Worm (Caenorhabditis elegans): ENCODE data around the gene T07F12.2.

T07F12.2 gene

ce11 chrX:4861413-4861812 is 28.6 kb upstream of the T07F12.2 start:
- peak; percentile 37 for TF ChIP-seq nhr-25 (tag; optimal IDR thresholded peaks at IDR 0.05)
- peak; percentile 1 for TF ChIP-seq pha-4 (tag; optimal IDR thresholded peaks at IDR 0.05)
- no peak for TF ChIP-seq lin-39 (tag; optimal IDR thresholded peaks at IDR 0.05)
- peak; percentile 1 for TF ChIP-seq elt-2 (tag; optimal IDR thresholded peaks at IDR 0.05)
- no peak for TF ChIP-seq nhr-237 (tag; optimal IDR thresholded peaks at IDR 0.05)
- no peak for TF ChIP-seq lin-15B (tag; optimal IDR thresholded peaks at IDR 0.05)
- no peak for TF ChIP-seq nfya-1 (tag; optimal IDR thresholded peaks at IDR 0.05; ENCODE audit: insufficient read depth)
- TF ChIP-seq pqm-1 (tag; optimal IDR thresholded peaks at IDR 0.05): no peak
- TF ChIP-seq elt-1 (tag; optimal IDR thresholded peaks at IDR 0.05): peak; percentile 78
- TF ChIP-seq hmg-11 (tag; optimal IDR thresholded peaks at IDR 0.05): no peak

DNA sequence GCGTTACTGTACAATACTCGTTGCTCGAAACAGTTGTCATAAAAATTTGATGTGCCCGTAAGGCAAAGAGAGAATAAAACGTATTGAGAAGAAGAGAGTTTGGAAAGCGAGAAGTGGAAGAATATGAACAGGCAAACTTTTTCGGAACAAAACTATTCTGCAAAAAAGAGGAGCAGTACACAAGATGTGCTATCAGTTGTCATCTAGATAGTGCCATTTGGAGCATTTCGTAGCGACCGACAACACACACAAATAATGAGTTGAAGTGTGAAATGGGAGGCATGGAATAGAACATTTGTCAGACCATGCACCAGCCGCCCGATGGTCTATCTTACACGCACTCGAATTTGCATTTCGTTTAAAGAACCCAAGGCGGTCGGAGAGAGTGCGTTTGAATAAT is 28.0 kb upstream of the T07F12.2 start:
- TF ChIP-seq elt-1 (tag; optimal IDR thresholded peaks at IDR 0.05): no peak
- no peak for TF ChIP-seq ceh-16 (tag; optimal IDR thresholded peaks at IDR 0.05)
- peak; percentile 59 for TF ChIP-seq elt-2 (tag; optimal IDR thresholded peaks at IDR 0.05)
- TF ChIP-seq pqm-1 (tag; optimal IDR thresholded peaks at IDR 0.05): peak; percentile 27
- no peak for TF ChIP-seq hmg-11 (tag; optimal IDR thresholded peaks at IDR 0.05)
- TF ChIP-seq nhr-76 (tag; optimal IDR thresholded peaks at IDR 0.05): no peak
- no peak for TF ChIP-seq jun-1 (tag; optimal IDR thresholded peaks at IDR 0.05)
- TF ChIP-seq egl-5 (tag; optimal IDR thresholded peaks at IDR 0.05): no peak
- no peak for TF ChIP-seq fos-1 (tag; optimal IDR thresholded peaks at IDR 0.05)
- TF ChIP-seq lsy-12 (tag; optimal IDR thresholded peaks at IDR 0.05): no peak
- no peak for TF ChIP-seq nhr-25 (tag; optimal IDR thresholded peaks at IDR 0.05)
- no peak for TF ChIP-seq ceh-28 (tag; optimal IDR thresholded peaks at IDR 0.05)

- no peak for TF ChIP-seq nhr-76 (tag; optimal IDR thresholded peaks at IDR 0.05)
- TF ChIP-seq nhr-43 (tag; optimal IDR thresholded peaks at IDR 0.05; ENCODE audit: poor library complexity, severe bottlenecking): no peak
- TF ChIP-seq ceh-28 (tag; optimal IDR thresholded peaks at IDR 0.05): no peak
- no peak for TF ChIP-seq ceh-16 (tag; optimal IDR thresholded peaks at IDR 0.05)
- TF ChIP-seq daf-12 (tag; optimal IDR thresholded peaks at IDR 0.05): no peak
- no peak for TF ChIP-seq tbx-2 (tag; optimal IDR thresholded peaks at IDR 0.05)
- no peak for TF ChIP-seq lsy-12 (tag; optimal IDR thresholded peaks at IDR 0.05)
- TF ChIP-seq skn-1 (tag; optimal IDR thresholded peaks at IDR 0.05): no peak
- TF ChIP-seq nhr-67 (tag; optimal IDR thresholded peaks at IDR 0.05): no peak
- TF ChIP-seq eor-1 (tag; optimal IDR thresholded peaks at IDR 0.05): no peak
- no peak for TF ChIP-seq pha-4 (tag; optimal IDR thresholded peaks at IDR 0.05)
- TF ChIP-seq lin-39 (tag; optimal IDR thresholded peaks at IDR 0.05): no peak
- TF ChIP-seq nhr-25 (tag; optimal IDR thresholded peaks at IDR 0.05): no peak
- no peak for TF ChIP-seq elt-2 (tag; optimal IDR thresholded peaks at IDR 0.05)
- no peak for TF ChIP-seq ZK546.5 (tag; optimal IDR thresholded peaks at IDR 0.05)
- no peak for TF ChIP-seq zag-1 (tag; optimal IDR thresholded peaks at IDR 0.05)
- TF ChIP-seq nhr-11 (tag; optimal IDR thresholded peaks at IDR 0.05): no peak
Measured at ce11 chrX:4864214-4864613, 25.8 kb upstream of the T07F12.2 start.

- TF ChIP-seq elt-1 (tag; optimal IDR thresholded peaks at IDR 0.05): no peak
- no peak for TF ChIP-seq pha-4 (tag; optimal IDR thresholded peaks at IDR 0.05)
- TF ChIP-seq skn-1 (tag; optimal IDR thresholded peaks at IDR 0.05): no peak
- TF ChIP-seq pqm-1 (tag; optimal IDR thresholded peaks at IDR 0.05): no peak
Measured at ce11 chrX:4865798-4866197, 24.2 kb upstream of the T07F12.2 start, which contains the start of gene ntc-1. ntc-1 (plus strand) TSS chrX:4866098.

DNA sequence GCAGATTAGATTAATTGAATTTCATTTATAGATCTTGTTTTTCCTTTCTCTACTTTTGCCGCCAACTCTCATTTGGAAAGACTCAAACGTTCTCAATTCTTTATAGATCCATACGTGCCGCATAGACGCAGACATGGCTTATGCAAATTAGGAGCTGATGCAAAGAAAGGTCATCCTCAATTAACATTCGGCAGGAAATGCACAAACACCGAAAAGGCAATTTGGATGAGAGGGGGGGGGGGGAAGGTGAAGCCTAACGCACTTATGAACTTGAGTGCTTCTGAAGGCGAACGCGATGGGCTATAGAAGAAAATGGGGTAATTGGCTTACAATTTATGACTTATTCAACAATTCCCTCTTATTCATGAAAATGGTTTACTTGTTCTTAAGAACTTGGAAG is 20.4 kb upstream of the T07F12.2 start:
- TF ChIP-seq ceh-28 (tag; optimal IDR thresholded peaks at IDR 0.05) (no peak), lsy-12 (tag; optimal IDR thresholded peaks at IDR 0.05) (no peak), ceh-16 (tag; optimal IDR thresholded peaks at IDR 0.05) (no peak), nhr-23 (tag; optimal IDR thresholded peaks at IDR 0.05) (no peak), sea-2 (GFP tag; optimal IDR thresholded peaks at IDR 0.05) (no peak), elt-3 (tag; optimal IDR thresholded peaks at IDR 0.05) (no peak), nhr-76 (tag; optimal IDR thresholded peaks at IDR 0.05) (no peak), elt-1 (tag; optimal IDR thresholded peaks at IDR 0.05) (no peak), nhr-67 (tag; optimal IDR thresholded peaks at IDR 0.05) (no peak), unc-62 (GFP tag; optimal IDR thresholded peaks at IDR 0.05) (no peak), nhr-12 (tag; optimal IDR thresholded peaks at IDR 0.05) (no peak), snpc-4 (tag; optimal IDR thresholded peaks at IDR 0.05) (no peak), fkh-10 (GFP tag; optimal IDR thresholded peaks at IDR 0.05) (no peak), R02D3.7 (tag; optimal IDR thresholded peaks at IDR 0.05) (no peak), nhr-25 (tag; optimal IDR thresholded peaks at IDR 0.05) (no peak), ama-1 (optimal IDR thresholded peaks at IDR 0.05) (no peak), mml-1 (tag; optimal IDR thresholded peaks at IDR 0.05) (no peak), lin-15B (tag; optimal IDR thresholded peaks at IDR 0.05) (no peak), nhr-77 (tag; optimal IDR thresholded peaks at IDR 0.05) (no peak)
